Worm (Caenorhabditis elegans): ENCODE results near the gene sod-5.

sod-5 gene

ce11 chrII:4453051-4453450 lies 35.6 kb downstream of the sod-5 start, which contains the start of gene twk-2:
Gene twk-2, minus strand, starts transcription at chrII:4453151.
- TF ChIP-seq nhr-11 (tag; optimal IDR thresholded peaks at IDR 0.05), result no peak
- no peak for TF ChIP-seq vab-7 (GFP tag; IDR thresholded peaks at IDR 0.05)
- TF ChIP-seq zfp-3 (GFP tag; conservative IDR thresholded peaks at IDR 0.05), result no peak
- TF ChIP-seq aly-2 (tag; optimal IDR thresholded peaks at IDR 0.05), result no peak

- TF ChIP-seq mxl-2 (GFP tag; conservative IDR thresholded peaks at IDR 0.05), result no peak
- TF ChIP-seq ces-1 (GFP tag; optimal IDR thresholded peaks at IDR 0.05), result no peak
- TF ChIP-seq ceh-82 (tag; optimal IDR thresholded peaks at IDR 0.05), result no peak
- TF ChIP-seq set-16 (GFP tag; IDR thresholded peaks at IDR 0.05), result 0 out of 2 replicates have a peak, but pooled peaks have one; percentile 20
- TF ChIP-seq ZK337.2 (GFP tag; IDR thresholded peaks at IDR 0.05), result no peak
- TF ChIP-seq nhr-6 (tag; optimal IDR thresholded peaks at IDR 0.05), result no peak
- TF ChIP-seq dpl-1 (GFP tag; optimal IDR thresholded peaks at IDR 0.05), result peak; percentile 16
Measured at ce11 chrII:4453453-4453852, 36.0 kb downstream of the sod-5 start.

- TF ChIP-seq egl-43 (GFP tag; IDR thresholded peaks at IDR 0.05) (no peak), duxl-1 (tag; optimal IDR thresholded peaks at IDR 0.05; ENCODE audit: poor library complexity) (no peak), ceh-28 (tag; optimal IDR thresholded peaks at IDR 0.05) (no peak), snpc-4 (tag; optimal IDR thresholded peaks at IDR 0.05) (no peak), nhr-41 (GFP tag; IDR thresholded peaks at IDR 0.05) (no peak), cey-2 (tag; optimal IDR thresholded peaks at IDR 0.05; ENCODE audit: borderline replicate concordance, insufficient read depth) (no peak), madf-9 (GFP tag; conservative IDR thresholded peaks at IDR 0.05) (no peak), aha-1 (tag) (no peak), dpl-1 (GFP tag; optimal IDR thresholded peaks at IDR 0.05) (no peak), unc-62 (GFP tag; optimal IDR thresholded peaks at IDR 0.05 in 1 of 2) (no peak), unc-62 (tag; optimal IDR thresholded peaks at IDR 0.05) (no peak), lsy-2 (tag; optimal IDR thresholded peaks at IDR 0.05) (no peak), sdz-12 (GFP tag; optimal IDR thresholded peaks at IDR 0.05) (no peak), hmg-1.1 (GFP tag; IDR thresholded peaks at IDR 0.05) (no peak), hif-1 (tag; optimal IDR thresholded peaks at IDR 0.05) (no peak), dve-1 (tag; optimal IDR thresholded peaks at IDR 0.05; ENCODE audit: insufficient read depth) (no peak), egl-27 (tag; optimal IDR thresholded peaks at IDR 0.05) (no peak), ceh-32 (tag; optimal IDR thresholded peaks at IDR 0.05; ENCODE audit: poor library complexity) (no peak), Y48G9A.11 (GFP tag; IDR thresholded peaks at IDR 0.05) (no peak)
Measured at ce11 chrII:4454823-4455222, 37.4 kb downstream of the sod-5 start.

ce11 chrII:4456024-4456423 lies 38.6 kb downstream of the sod-5 start:
- TF ChIP-seq hlh-30 (tag; optimal IDR thresholded peaks at IDR 0.05; ENCODE audit: insufficient read depth) (peak; percentile 25), ceh-44 (GFP tag; IDR thresholded peaks at IDR 0.05) (no peak), hlh-11 (tag; optimal IDR thresholded peaks at IDR 0.05) (peak; percentile 11), lsy-2 (tag; optimal IDR thresholded peaks at IDR 0.05) (peak; percentile 17 to 49), mdl-1 (tag; optimal IDR thresholded peaks at IDR 0.05) (peak in 1 of 2 experiments; percentile 10), ctbp-1 (GFP tag; IDR thresholded peaks at IDR 0.05) (0 out of 2 replicates have a peak, but pooled peaks have one; percentile 21), lin-39 (tag; optimal IDR thresholded peaks at IDR 0.05) (no peak), ceh-62 (tag; optimal IDR thresholded peaks at IDR 0.05) (no peak), mes-2 (tag; optimal IDR thresholded peaks at IDR 0.05; ENCODE audit: poor library complexity, severe bottlenecking) (no peak), ztf-7 (tag; optimal IDR thresholded peaks at IDR 0.05) (no peak), php-3 (GFP tag; IDR thresholded peaks at IDR 0.05) (no peak), dmd-8 (GFP tag; IDR thresholded peaks at IDR 0.05) (no peak), set-16 (GFP tag; IDR thresholded peaks at IDR 0.05) (peak; percentile 52; the same call in 1 of the 2 replicates), mep-1 (tag; optimal IDR thresholded peaks at IDR 0.05) (peak; percentile 21), fkh-10 (GFP tag; optimal IDR thresholded peaks at IDR 0.05) (peak; percentile 72), rbr-2 (tag; optimal IDR thresholded peaks at IDR 0.05) (peak; percentile 56), unc-62 (GFP tag; optimal IDR thresholded peaks at IDR 0.05 in 1 of 2) (peak in 1 of 2 experiments; percentile 32), unc-62 (tag; optimal IDR thresholded peaks at IDR 0.05) (no peak), lin-38 (GFP tag; IDR thresholded peaks at IDR 0.05) (0 out of 2 replicates have a peak, but pooled peaks have one; percentile 28), nhr-25 (tag; optimal IDR thresholded peaks at IDR 0.05; ENCODE audit: borderline replicate concordance, insufficient read depth) (no peak), aha-1 (tag) (peak; percentile 84), hmg-1.1 (GFP tag; IDR thresholded peaks at IDR 0.05) (peak; percentile 86)
